Worm (Caenorhabditis elegans) whole organism, late embryonic: ENCODE measurements around the gene F15E6.5.

ENCODE experiments used
- C08G9.2 ChIP-seq: sonication (generic microtip); optimal IDR thresholded peaks from 2 replicates; lab custom pipeline; 2016; ENCODE audit warnings: mild to moderate bottlenecking, missing genetic modification characterization, moderate library complexity, missing compliant biosample characterization
- C38D4.7 ChIP-seq: fragments of 200-800 bp; sonication (Bioruptor generic); optimal IDR thresholded peaks from 2 replicates; lab custom pipeline; 2018; ENCODE audit warnings: mild to moderate bottlenecking, missing genetic modification characterization, moderate library complexity, missing compliant biosample characterization
- K02D7.2 ChIP-seq: sonication (generic microtip); optimal IDR thresholded peaks from 2 replicates; lab custom pipeline; 2017; ENCODE audit warnings: mild to moderate bottlenecking, missing genetic modification characterization, missing compliant biosample characterization
- T23F11.4 ChIP-seq: fragments of 200-800 bp; sonication (Bioruptor generic); optimal IDR thresholded peaks from 2 replicates; lab custom pipeline; 2018; ENCODE audit warnings: mild to moderate bottlenecking, missing genetic modification characterization, missing compliant biosample characterization
- ahr-1 ChIP-seq: sonication (generic microtip); optimal IDR thresholded peaks from 2 replicates; lab custom pipeline; 2016; ENCODE audit warnings: missing genetic modification characterization, missing compliant biosample characterization
- ceh-14 ChIP-seq: sonication (generic microtip); optimal IDR thresholded peaks from 2 replicates; lab custom pipeline; 2016; ENCODE audit warnings: missing genotype, missing genetic modification characterization, missing compliant biosample characterization
- ceh-18 ChIP-seq: sonication (generic microtip); optimal IDR thresholded peaks from 2 replicates; lab custom pipeline; 2016; ENCODE audit warnings: missing genetic modification characterization, missing compliant biosample characterization
- ceh-19 ChIP-seq: fragments of 200-800 bp; sonication (Bioruptor generic); optimal IDR thresholded peaks from 2 replicates; lab custom pipeline; 2018; ENCODE audit warnings: mild to moderate bottlenecking, missing genetic modification characterization, missing compliant biosample characterization
- ceh-31 ChIP-seq: sonication (generic microtip); optimal IDR thresholded peaks from 2 replicates; lab custom pipeline; 2016; ENCODE audit warnings: missing genetic modification characterization, missing compliant biosample characterization
- ceh-48 ChIP-seq: sonication (generic microtip); optimal IDR thresholded peaks from 2 replicates; lab custom pipeline; 2016; ENCODE audit warnings: missing genetic modification characterization, inconsistent platforms, missing compliant biosample characterization
- ceh-6 ChIP-seq: fragments of 200-800 bp; sonication (Bioruptor generic); optimal IDR thresholded peaks from 2 replicates; lab custom pipeline; 2018; ENCODE audit warnings: mild to moderate bottlenecking, missing genetic modification characterization, missing compliant biosample characterization
- che-1 ChIP-seq: sonication (generic microtip); optimal IDR thresholded peaks from 2 replicates; lab custom pipeline; 2016; ENCODE audit warnings: mild to moderate bottlenecking, missing genetic modification characterization, missing compliant biosample characterization
- dve-1 ChIP-seq: sonication (generic microtip); optimal IDR thresholded peaks from 2 replicates; lab custom pipeline; 2017; ENCODE audit warnings: antibody characterized with exemption, mild to moderate bottlenecking, missing genetic modification characterization, missing compliant biosample characterization
- elt-4 ChIP-seq: sonication (generic microtip); optimal IDR thresholded peaks from 2 replicates; lab custom pipeline; 2016; ENCODE audit warnings: missing genetic modification characterization, missing compliant biosample characterization
- eyg-1 ChIP-seq: sonication (generic microtip); optimal IDR thresholded peaks from 2 replicates; lab custom pipeline; 2016; ENCODE audit warnings: missing genotype, missing genetic modification characterization, missing compliant biosample characterization
- fax-1 ChIP-seq: sonication (generic microtip); optimal IDR thresholded peaks from 2 replicates; lab custom pipeline; 2016; ENCODE audit warnings: missing genotype, missing genetic modification characterization, missing compliant biosample characterization
- fkh-6 ChIP-seq: sonication (generic microtip); optimal IDR thresholded peaks from 2 replicates; lab custom pipeline; 2016; ENCODE audit warnings: missing genetic modification characterization, missing compliant biosample characterization
- hlh-13 ChIP-seq: fragments of 200-800 bp; sonication (Bioruptor generic); optimal IDR thresholded peaks from 2 replicates; lab custom pipeline; 2018; ENCODE audit warnings: mild to moderate bottlenecking, missing genetic modification characterization, missing compliant biosample characterization
- hlh-15 ChIP-seq: sonication (generic microtip); optimal IDR thresholded peaks from 2 replicates; lab custom pipeline; 2016; ENCODE audit warnings: missing genetic modification characterization, missing compliant biosample characterization
- hlh-30 ChIP-seq: sonication (generic microtip); optimal IDR thresholded peaks from 2 replicates; lab custom pipeline; 2017; ENCODE audit warnings: antibody characterized with exemption, missing genetic modification characterization, missing compliant biosample characterization; ENCODE audit not compliant: insufficient read depth
- hlh-6 ChIP-seq: sonication (generic microtip); optimal IDR thresholded peaks from 2 replicates; lab custom pipeline; 2016; ENCODE audit warnings: missing genotype, missing genetic modification characterization, missing compliant biosample characterization
- lin-11 ChIP-seq: fragments of 200-800 bp; sonication (Bioruptor generic); optimal IDR thresholded peaks from 2 replicates; lab custom pipeline; 2018; ENCODE audit warnings: mild to moderate bottlenecking, missing genetic modification characterization, missing compliant biosample characterization
- madf-2 ChIP-seq: sonication (generic microtip); optimal IDR thresholded peaks from 2 replicates; lab custom pipeline; 2017; ENCODE audit warnings: missing genetic modification characterization, missing compliant biosample characterization
- mec-3 ChIP-seq: sonication (generic microtip); optimal IDR thresholded peaks from 2 replicates; lab custom pipeline; 2016; ENCODE audit warnings: borderline replicate concordance, missing genetic modification characterization, missing compliant biosample characterization
- nfya-1 ChIP-seq: sonication (generic microtip); optimal IDR thresholded peaks from 2 replicates; lab custom pipeline; 2017; ENCODE audit warnings: missing genetic modification characterization, mild to moderate bottlenecking, missing compliant biosample characterization, antibody characterized with exemption, moderate library complexity
- nhr-11 ChIP-seq: fragments of 150-350 bp; optimal IDR thresholded peaks from 2 replicates; lab custom pipeline; 2014; ENCODE audit warnings: missing biosample characterization, missing genetic modification characterization
- pag-3 ChIP-seq: sonication (generic microtip); optimal IDR thresholded peaks from 2 replicates; lab custom pipeline; 2016; ENCODE audit warnings: missing compliant biosample characterization, missing genetic modification characterization, borderline replicate concordance
- pha-4 ChIP-seq: fragments of 150-350 bp; optimal IDR thresholded peaks from 2 replicates; lab custom pipeline; 2018; ENCODE audit warnings: missing biosample characterization, missing genetic modification reagents, missing genetic modification characterization
- ref-2 ChIP-seq: sonication (generic microtip); optimal IDR thresholded peaks from 2 replicates; lab custom pipeline; 2016; ENCODE audit warnings: missing genetic modification characterization, missing compliant biosample characterization
- rnt-1 ChIP-seq: sonication (generic microtip); optimal IDR thresholded peaks from 2 replicates; lab custom pipeline; 2016; ENCODE audit warnings: missing genetic modification characterization, missing compliant biosample characterization
- sdc-2 ChIP-seq: sonication (generic microtip); optimal IDR thresholded peaks from 2 replicates; lab custom pipeline; 2016; ENCODE audit warnings: missing genotype, missing genetic modification characterization, missing compliant biosample characterization
- syd-9 ChIP-seq: sonication (generic microtip); optimal IDR thresholded peaks from 2 replicates; lab custom pipeline; 2016; ENCODE audit warnings: mild to moderate bottlenecking, missing genetic modification characterization, moderate library complexity, missing compliant biosample characterization
- tbx-2 ChIP-seq: sonication (generic microtip); optimal IDR thresholded peaks from 2 replicates; lab custom pipeline; 2016; ENCODE audit warnings: missing genetic modification characterization, missing compliant biosample characterization
- tbx-7 ChIP-seq: sonication (generic microtip); optimal IDR thresholded peaks from 2 replicates; lab custom pipeline; 2016; ENCODE audit warnings: missing genotype, missing genetic modification characterization, missing compliant biosample characterization
- unc-3 ChIP-seq, 2 experiments: fragments of 200-800 bp in 1 of 2; sonication (Bioruptor generic) in 1 of 2; sonication (generic microtip) in 1 of 2; conservative IDR thresholded peaks in 1 of 2; optimal IDR thresholded peaks in 1 of 2; 2 replicates each; pipeline versions ENCODE4 v1.3.6 to Lab custom; 2016 to 2022; ENCODE audit warnings: missing compliant biosample characterization in 2 of 2, missing genetic modification characterization in 2 of 2, missing genetic modification reagents in 1 of 2
- unc-55 ChIP-seq: sonication (generic microtip); optimal IDR thresholded peaks from 2 replicates; lab custom pipeline; 2017; ENCODE audit warnings: missing biosample characterization, missing genetic modification reagents, missing genetic modification characterization
- zip-5 ChIP-seq: sonication (generic microtip); optimal IDR thresholded peaks from 2 replicates; lab custom pipeline; 2016; ENCODE audit warnings: missing genetic modification characterization, missing compliant biosample characterization

F15E6.5 gene

DNA sequence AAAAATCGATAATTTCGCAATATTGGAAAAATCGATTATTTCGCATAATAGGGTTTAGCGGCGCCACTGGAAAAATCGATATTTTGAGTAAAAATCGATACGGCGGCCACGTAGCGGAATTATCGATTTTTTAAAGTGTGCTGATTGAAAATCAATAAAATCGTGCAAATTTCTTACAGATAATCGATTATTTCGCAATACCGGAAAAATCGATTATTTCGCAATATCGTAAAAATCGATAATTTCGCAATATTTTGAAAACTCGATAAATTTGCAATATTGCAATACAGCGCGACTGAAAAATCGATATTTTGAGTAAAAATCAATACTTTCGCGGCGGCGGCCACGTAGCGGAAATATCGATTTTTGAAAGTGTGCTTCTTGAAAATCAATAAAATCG, 28.3 kb downstream of the F15E6.5 start:
- no peak for TF ChIP-seq ceh-19
- TF ChIP-seq dve-1: no peak
- peak; percentile 40 for TF ChIP-seq ceh-48 (tag; lab: Kevin White, UChicago)

DNA sequence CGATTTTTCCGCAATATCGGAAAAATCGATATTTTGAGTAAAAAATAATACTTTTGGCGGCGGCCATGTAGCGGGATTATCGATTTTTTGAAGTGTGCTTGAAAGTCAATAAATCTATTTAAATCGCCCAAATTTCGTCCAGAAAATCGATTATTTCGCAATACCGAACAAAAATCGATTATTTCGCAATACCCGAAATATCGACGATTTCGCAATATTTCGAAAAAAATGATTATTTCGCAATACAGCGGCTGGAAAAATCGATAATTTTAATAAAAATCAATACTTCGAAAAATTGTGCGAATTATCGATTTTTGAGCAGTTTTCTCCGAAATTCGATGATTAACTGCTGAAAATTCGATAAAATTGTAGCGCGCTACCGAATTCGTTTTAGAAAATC, 28.7 kb downstream of the F15E6.5 start:
- TF ChIP-seq dve-1 (no peak), syd-9 (no peak), pag-3 (tag; lab: Kevin White, UChicago) (no peak), C08G9.2 (tag; lab: Kevin White, UChicago) (no peak), nfya-1 (no peak), madf-2 (tag; lab: Kevin White, UChicago) (no peak), hlh-6 (tag; lab: Kevin White, UChicago) (no peak), ceh-48 (tag; lab: Kevin White, UChicago) (no peak), elt-4 (tag; lab: Kevin White, UChicago) (no peak), rnt-1 (tag; lab: Kevin White, UChicago) (no peak), K02D7.2 (tag; lab: Kevin White, UChicago) (no peak), nhr-11 (tag; lab: Kevin White, UChicago) (no peak), C38D4.7 (GFP tag; lab: Kevin White, UChicago) (no peak)

DNA sequence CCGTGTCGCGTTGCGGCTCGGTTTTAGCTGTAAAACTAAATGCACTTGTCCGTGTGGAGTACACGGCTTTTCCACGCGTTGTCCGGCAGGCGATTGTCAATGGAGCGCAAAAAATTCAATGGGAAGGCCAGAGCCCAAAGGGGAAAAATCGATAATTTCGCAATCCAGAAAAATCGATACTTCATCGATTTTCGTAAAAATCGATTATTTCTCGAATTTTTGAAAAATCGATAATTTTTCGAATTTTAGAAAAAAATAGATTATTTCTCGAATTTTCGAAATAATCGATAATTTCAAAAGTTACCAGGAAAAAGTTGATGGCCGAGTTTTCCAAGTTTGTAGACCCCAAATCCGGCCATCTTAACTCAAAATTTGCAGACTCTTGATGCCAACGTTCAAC, 30.1 kb downstream of the F15E6.5 start:
- TF ChIP-seq tbx-7 (tag; lab: Kevin White, UChicago) (no peak), unc-55 (GFP tag; lab: Kevin White, UChicago) (no peak), ceh-18 (tag; lab: Kevin White, UChicago) (no peak), fax-1 (tag; lab: Kevin White, UChicago) (no peak), zip-5 (tag; lab: Kevin White, UChicago) (no peak), ceh-31 (tag; lab: Kevin White, UChicago) (no peak), hlh-13 (GFP tag; lab: Kevin White, UChicago) (no peak), ceh-6 (GFP tag; lab: Kevin White, UChicago) (no peak), lin-11 (tag; lab: Kevin White, UChicago) (no peak), dve-1 (no peak), che-1 (tag; lab: Kevin White, UChicago) (no peak)

DNA sequence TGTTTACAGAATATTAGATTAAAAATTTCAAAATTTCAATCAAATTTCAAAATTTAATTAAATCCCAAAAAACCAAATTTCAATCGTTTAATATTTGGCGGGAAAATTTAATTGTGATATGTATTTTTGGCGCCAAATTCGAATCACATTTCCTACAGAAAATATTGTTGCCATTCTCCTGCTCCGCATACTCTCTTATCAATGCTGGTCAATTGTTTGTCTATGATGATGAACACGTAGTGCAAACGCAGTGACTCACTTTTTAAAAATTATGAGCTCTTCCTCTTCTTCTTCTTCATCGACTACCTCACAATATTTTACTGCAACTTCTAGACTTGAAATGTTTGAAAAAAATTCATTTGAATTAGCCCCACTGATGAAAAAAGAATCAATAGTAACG, 37.1 kb downstream of the F15E6.5 start, which contains the start of gene trpl-2:
TSS of gene trpl-2 (plus strand) at position 210 of the 400 bp plus-strand sequence.
- TF ChIP-seq ahr-1 (no peak), fkh-6 (tag; lab: Kevin White, UChicago) (no peak), hlh-15 (tag; lab: Kevin White, UChicago) (no peak), mec-3 (no peak), hlh-30 (tag; lab: Kevin White, UChicago) (no peak), eyg-1 (no peak), lin-11 (tag; lab: Kevin White, UChicago) (no peak), ref-2 (tag; lab: Kevin White, UChicago) (no peak), T23F11.4 (GFP tag; lab: Kevin White, UChicago) (no peak), sdc-2 (tag; lab: Kevin White, UChicago) (no peak), pha-4 (tag; lab: Kevin White, UChicago) (no peak), tbx-2 (tag; lab: Kevin White, UChicago) (no peak), ceh-14 (tag; lab: Kevin White, UChicago) (no peak), unc-3 (GFP tag; conservative IDR thresholded peaks at IDR 0.05; lab: Robert Waterston, UW) (no peak), unc-3 (tag; optimal IDR thresholded peaks at IDR 0.05; lab: Kevin White, UChicago) (no peak), hlh-6 (tag; lab: Kevin White, UChicago) (no peak)
